Fruit fly (Drosophila melanogaster): ENCODE results near the gene exex.

DNA sequence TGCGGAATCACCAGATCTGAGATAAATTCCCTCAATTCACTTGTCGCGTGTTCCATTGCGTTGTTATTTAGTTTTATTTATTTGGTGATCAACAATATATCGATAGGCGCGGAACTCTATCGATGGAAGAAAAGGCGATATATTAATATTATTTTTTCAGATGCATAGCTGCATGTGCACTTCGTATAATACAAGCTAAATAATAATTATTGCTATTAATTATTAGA lies 30.5 kb downstream of the exex start, which contains the start of gene Pop4:
- TF ChIP-seq CG12605 (GFP tag; IDR thresholded peaks at IDR 0.05): no peak
- no peak for TF ChIP-seq Ets98B (GFP tag; IDR thresholded peaks at IDR 0.05)
- TF ChIP-seq Pif1A (GFP tag; optimal IDR thresholded peaks at IDR 0.05): no peak
- TF ChIP-seq CG14655 (GFP tag; optimal IDR thresholded peaks at IDR 0.05): no peak
- no peak for TF ChIP-seq EcR (GFP tag; optimal IDR thresholded peaks at IDR 0.05)
- no peak for TF ChIP-seq CG17806 (tag; optimal IDR thresholded peaks at IDR 0.05)
- TF ChIP-seq D1 (tag; optimal IDR thresholded peaks at IDR 0.05): no peak
- no peak for TF ChIP-seq fd96Ca (GFP tag; IDR thresholded peaks at IDR 0.05)
- no peak for TF ChIP-seq CG13204 (GFP tag; optimal IDR thresholded peaks at IDR 0.05)
- TF ChIP-seq Snoo (tag; optimal IDR thresholded peaks at IDR 0.05): no peak
- no peak for TF ChIP-seq CG34367 (tag; optimal IDR thresholded peaks at IDR 0.05)
